Worm (Caenorhabditis elegans): ENCODE results near the gene jmjd-2.

ce11 chrII:14186937-14187336, 56.5 kb downstream of the jmjd-2 start:
- TF ChIP-seq him-1 (tag; optimal IDR thresholded peaks at IDR 0.05) (no peak), dao-5 (tag; optimal IDR thresholded peaks at IDR 0.05) (no peak)
